Worm (Caenorhabditis elegans) whole organism, young adult: ENCODE results near the gene Y15E3A.4.

ENCODE experiments used
- B0019.2 ChIP-seq: fragments of 200-800 bp; sonication (Bioruptor generic); conservative IDR thresholded peaks from 2 replicates; pipeline ENCODE4 v1.3.6; 2022; ENCODE audit warnings: missing genetic modification reagents, missing genetic modification characterization, missing compliant biosample characterization
- B0035.1 ChIP-seq: sonication (generic microtip); optimal IDR thresholded peaks from 2 replicates; lab custom pipeline; 2016; ENCODE audit warnings: missing genetic modification characterization, mild to moderate bottlenecking, missing compliant biosample characterization, missing genotype, missing genetic modification reagents
- C06A6.2 ChIP-seq: fragments of 200-800 bp; sonication (Bioruptor generic); conservative IDR thresholded peaks from 2 replicates; pipeline ENCODE4 v1.3.6; 2022; ENCODE audit warnings: missing genetic modification characterization, missing compliant biosample characterization
- C17E4.6 ChIP-seq: fragments of 200-800 bp; sonication (Bioruptor generic); IDR thresholded peaks from 2 replicates; pipeline ENCODE4 v1.3.6; 2022; ENCODE audit warnings: missing genetic modification reagents, missing genetic modification characterization, missing compliant biosample characterization
- F10E7.11 ChIP-seq: sonication (generic microtip); optimal IDR thresholded peaks from 2 replicates; lab custom pipeline; 2017; ENCODE audit warnings: mild to moderate bottlenecking, missing genetic modification characterization, moderate library complexity, missing compliant biosample characterization
- F22D6.2 ChIP-seq: sonication (generic microtip); optimal IDR thresholded peaks from 2 replicates; lab custom pipeline; 2016; ENCODE audit warnings: mild to moderate bottlenecking, missing genetic modification characterization, missing compliant biosample characterization
- F23B12.7 ChIP-seq: sonication (generic microtip); optimal IDR thresholded peaks from 2 replicates; lab custom pipeline; 2017; ENCODE audit warnings: missing genetic modification characterization, mild to moderate bottlenecking, missing compliant biosample characterization, antibody characterized with exemption, moderate library complexity; ENCODE audit not compliant: insufficient read depth
- F37B4.10 ChIP-seq: fragments of 200-800 bp; sonication (Bioruptor generic); IDR thresholded peaks from 2 replicates; pipeline ENCODE4 v1.3.6; 2022; ENCODE audit warnings: missing genetic modification characterization, missing compliant biosample characterization
- F57A8.1 ChIP-seq: fragments of 200-800 bp; sonication (Bioruptor generic); optimal IDR thresholded peaks from 2 replicates; lab custom pipeline; 2018; ENCODE audit warnings: mild to moderate bottlenecking, missing genetic modification characterization, moderate library complexity, missing compliant biosample characterization
- K11D2.4 ChIP-seq: fragments of 200-800 bp; sonication (Bioruptor generic); IDR thresholded peaks from 2 replicates; pipeline ENCODE4 v1.3.6; 2022; ENCODE audit warnings: missing genetic modification reagents, missing genetic modification characterization, missing compliant biosample characterization
- K12H6.12 ChIP-seq: fragments of 200-800 bp; sonication (Bioruptor generic); optimal IDR thresholded peaks from 2 replicates; lab custom pipeline; 2018; ENCODE audit warnings: mild to moderate bottlenecking, missing genetic modification characterization, missing compliant biosample characterization
- T07F8.4 ChIP-seq: sonication (generic microtip); optimal IDR thresholded peaks from 2 replicates; lab custom pipeline; 2016; ENCODE audit warnings: mild to moderate bottlenecking, missing genetic modification characterization, moderate library complexity, missing compliant biosample characterization
- Y53G8AR.9 ChIP-seq: fragments of 200-800 bp; sonication (Bioruptor generic); conservative IDR thresholded peaks from 2 replicates; pipeline ENCODE4 v1.3.6; 2022; ENCODE audit warnings: missing genetic modification reagents, missing genetic modification characterization, missing compliant biosample characterization
- Y56A3A.18 ChIP-seq: fragments of 200-800 bp; sonication (Bioruptor generic); IDR thresholded peaks from 2 replicates; pipeline ENCODE4 v1.3.6; 2022; ENCODE audit warnings: missing genetic modification reagents, missing genetic modification characterization, missing compliant biosample characterization
- Y79H2A.3 ChIP-seq: fragments of 200-800 bp; sonication (Bioruptor generic); conservative IDR thresholded peaks from 2 replicates; pipeline ENCODE4 v1.3.6; 2022; ENCODE audit warnings: missing genetic modification reagents, missing genetic modification characterization, missing compliant biosample characterization
- akir-1 ChIP-seq: fragments of 200-800 bp; sonication (Bioruptor generic); optimal IDR thresholded peaks from 2 replicates; lab custom pipeline; 2018; ENCODE audit warnings: mild to moderate bottlenecking, missing genetic modification characterization, moderate library complexity, missing compliant biosample characterization
- aptf-3 ChIP-seq: fragments of 200-800 bp; sonication (Bioruptor generic); IDR thresholded peaks from 2 replicates; pipeline ENCODE4 v1.3.6; 2022; ENCODE audit warnings: missing genetic modification characterization, missing compliant biosample characterization
- attf-5 ChIP-seq: fragments of 200-800 bp; sonication (Bioruptor generic); optimal IDR thresholded peaks from 2 replicates; lab custom pipeline; 2018; ENCODE audit warnings: mild to moderate bottlenecking, missing genetic modification characterization, missing compliant biosample characterization
- attf-6 ChIP-seq: fragments of 200-800 bp; sonication (Bioruptor generic); IDR thresholded peaks from 2 replicates; pipeline ENCODE4 v1.3.6; 2022; ENCODE audit warnings: missing genetic modification reagents, missing genetic modification characterization, missing compliant biosample characterization
- ccch-3 ChIP-seq: fragments of 200-800 bp; sonication (Bioruptor generic); optimal IDR thresholded peaks from 2 replicates; lab custom pipeline; 2018; ENCODE audit warnings: mild to moderate bottlenecking, missing genetic modification characterization, missing compliant biosample characterization
- cebp-1 ChIP-seq, 2 experiments: fragments of 200-800 bp in 1 of 2; sonication (Bioruptor generic) in 1 of 2; sonication (generic microtip) in 1 of 2; IDR thresholded peaks in 1 of 2; optimal IDR thresholded peaks in 1 of 2; 2 replicates each; pipeline versions ENCODE4 v1.3.6 to Lab custom; 2017 to 2022; ENCODE audit warnings: missing compliant biosample characterization in 2 of 2, missing genetic modification characterization in 2 of 2, mild to moderate bottlenecking in 1 of 2, missing genetic modification reagents in 1 of 2, moderate library complexity in 1 of 2
- ceh-58 ChIP-seq: fragments of 200-800 bp; sonication (Bioruptor generic); IDR thresholded peaks from 2 replicates; pipeline ENCODE4 v1.3.6; 2022; ENCODE audit warnings: missing genetic modification characterization, missing compliant biosample characterization
- ceh-91 ChIP-seq: fragments of 200-800 bp; sonication (Bioruptor generic); IDR thresholded peaks from 2 replicates; pipeline ENCODE4 v1.3.6; 2022; ENCODE audit warnings: missing genetic modification reagents, missing genetic modification characterization, missing compliant biosample characterization
- dpl-1 ChIP-seq: fragments of 150-350 bp; optimal IDR thresholded peaks from 2 replicates; lab custom pipeline; 2014; ENCODE audit warnings: missing biosample characterization, missing genetic modification reagents, missing genetic modification characterization
- egl-44 ChIP-seq: fragments of 200-800 bp; sonication (Bioruptor generic); IDR thresholded peaks from 2 replicates; pipeline ENCODE4 v1.3.6; 2022; ENCODE audit warnings: missing genetic modification reagents, missing genetic modification characterization, missing compliant biosample characterization
- him-1 ChIP-seq: sonication (generic microtip); optimal IDR thresholded peaks from 2 replicates; lab custom pipeline; 2016; ENCODE audit warnings: missing genotype, missing genetic modification reagents, missing genetic modification characterization, missing compliant biosample characterization
- hlh-12 ChIP-seq: sonication (generic microtip); optimal IDR thresholded peaks from 2 replicates; lab custom pipeline; 2016; ENCODE audit warnings: missing genetic modification characterization, missing compliant biosample characterization
- hlh-26 ChIP-seq: fragments of 200-800 bp; sonication (Bioruptor generic); conservative IDR thresholded peaks from 2 replicates; pipeline ENCODE4 v1.3.6; 2022; ENCODE audit warnings: missing genetic modification reagents, missing genetic modification characterization, missing compliant biosample characterization
- hmg-1.2 ChIP-seq: fragments of 200-800 bp; sonication (Bioruptor generic); IDR thresholded peaks from 2 replicates; pipeline ENCODE4 v1.3.6; 2022; ENCODE audit warnings: missing genetic modification reagents, missing genetic modification characterization, missing compliant biosample characterization
- let-607 ChIP-seq, 2 experiments: fragments of 200-800 bp in 1 of 2; sonication (Bioruptor generic) in 1 of 2; sonication (generic microtip) in 1 of 2; optimal IDR thresholded peaks; 2 replicates each; lab custom pipeline; 2016 to 2018; ENCODE audit warnings: mild to moderate bottlenecking in 2 of 2, missing compliant biosample characterization in 2 of 2, missing genetic modification characterization in 2 of 2, moderate library complexity in 2 of 2, missing genotype in 1 of 2
- lin-26 ChIP-seq: fragments of 200-800 bp; sonication (Bioruptor generic); IDR thresholded peaks from 2 replicates; pipeline ENCODE4 v1.3.6; 2022; ENCODE audit warnings: missing genetic modification reagents, missing genetic modification characterization, missing compliant biosample characterization
- lin-40 ChIP-seq: sonication (generic microtip); optimal IDR thresholded peaks from 2 replicates; lab custom pipeline; 2016; ENCODE audit warnings: missing genetic modification characterization, mild to moderate bottlenecking, missing compliant biosample characterization, missing genotype, missing genetic modification reagents
- lsl-1 ChIP-seq: fragments of 200-800 bp; sonication (Bioruptor generic); optimal IDR thresholded peaks from 2 replicates; lab custom pipeline; 2018; ENCODE audit warnings: mild to moderate bottlenecking, missing genetic modification characterization, moderate library complexity, missing compliant biosample characterization
- madf-3 ChIP-seq: fragments of 200-800 bp; sonication (Bioruptor generic); IDR thresholded peaks from 2 replicates; pipeline ENCODE4 v1.3.6; 2022; ENCODE audit warnings: missing genetic modification reagents, missing genetic modification characterization, missing compliant biosample characterization
- mcd-1 ChIP-seq: fragments of 200-800 bp; sonication (Bioruptor generic); IDR thresholded peaks from 2 replicates; pipeline ENCODE4 v1.3.6; 2022; ENCODE audit warnings: missing genetic modification reagents, missing genetic modification characterization, missing compliant biosample characterization
- mel-28 ChIP-seq: sonication (generic microtip); optimal IDR thresholded peaks from 2 replicates; lab custom pipeline; 2016; ENCODE audit warnings: borderline replicate concordance, mild to moderate bottlenecking, missing genetic modification characterization, missing compliant biosample characterization
- mes-4 ChIP-seq: sonication (generic microtip); optimal IDR thresholded peaks from 2 replicates; lab custom pipeline; 2016; ENCODE audit warnings: missing genotype, missing genetic modification characterization, missing compliant biosample characterization
- nhr-120 ChIP-seq: fragments of 200-800 bp; sonication (Bioruptor generic); IDR thresholded peaks from 2 replicates; pipeline ENCODE4 v1.3.6; 2022; ENCODE audit warnings: missing genetic modification characterization, missing compliant biosample characterization
- nhr-179 ChIP-seq: sonication (generic microtip); optimal IDR thresholded peaks from 2 replicates; lab custom pipeline; 2016; ENCODE audit warnings: mild to moderate bottlenecking, missing genetic modification characterization, missing compliant biosample characterization
- rcor-1 ChIP-seq: fragments of 200-800 bp; sonication (Bioruptor generic); IDR thresholded peaks from 2 replicates; pipeline ENCODE4 v1.3.6; 2022; ENCODE audit warnings: missing genetic modification reagents, missing genetic modification characterization, missing compliant biosample characterization
- rec-8 ChIP-seq, 2 experiments: sonication (generic microtip); optimal IDR thresholded peaks; 2 replicates each; lab custom pipeline; 2016; ENCODE audit warnings: mild to moderate bottlenecking in 2 of 2, missing genetic modification characterization in 2 of 2, missing genetic modification reagents in 2 of 2, missing genotype in 2 of 2, missing biosample characterization in 1 of 2, missing compliant biosample characterization in 1 of 2, moderate library complexity in 1 of 2
- rpc-1 ChIP-seq, 2 experiments: fragments of 150-350 bp in 1 of 2; sonication (generic microtip) in 1 of 2; optimal IDR thresholded peaks; 2 replicates each; lab custom pipeline; 2014 to 2018; ENCODE audit warnings: missing biosample characterization in 1 of 2, missing genetic modification characterization in 1 of 2, missing genetic modification reagents in 1 of 2, missing genotype in 1 of 2
- sdz-38 ChIP-seq: sonication (generic microtip); optimal IDR thresholded peaks from 2 replicates; lab custom pipeline; 2016; ENCODE audit warnings: missing genotype, missing genetic modification characterization, missing compliant biosample characterization
- snpc-1.1 ChIP-seq: sonication (generic microtip); optimal IDR thresholded peaks from 2 replicates; lab custom pipeline; 2017; ENCODE audit warnings: missing genetic modification characterization, mild to moderate bottlenecking, missing compliant biosample characterization, antibody characterized with exemption, moderate library complexity, missing genotype, missing genetic modification reagents; ENCODE audit not compliant: insufficient read depth
- unc-130 ChIP-seq: sonication (generic microtip); optimal IDR thresholded peaks from 2 replicates; lab custom pipeline; 2016; ENCODE audit warnings: missing genetic modification reagents, missing genetic modification characterization, missing compliant biosample characterization
- zfh-2 ChIP-seq: fragments of 200-800 bp; sonication (Bioruptor generic); conservative IDR thresholded peaks from 2 replicates; pipeline ENCODE4 v1.3.6; 2022; ENCODE audit warnings: missing genetic modification reagents, missing genetic modification characterization, missing compliant biosample characterization
- ztf-22 ChIP-seq: fragments of 200-800 bp; sonication (Bioruptor generic); optimal IDR thresholded peaks from 2 replicates; lab custom pipeline; 2018; ENCODE audit warnings: mild to moderate bottlenecking, missing genetic modification characterization, moderate library complexity, missing compliant biosample characterization

The Y15E3A.4 gene

DNA sequence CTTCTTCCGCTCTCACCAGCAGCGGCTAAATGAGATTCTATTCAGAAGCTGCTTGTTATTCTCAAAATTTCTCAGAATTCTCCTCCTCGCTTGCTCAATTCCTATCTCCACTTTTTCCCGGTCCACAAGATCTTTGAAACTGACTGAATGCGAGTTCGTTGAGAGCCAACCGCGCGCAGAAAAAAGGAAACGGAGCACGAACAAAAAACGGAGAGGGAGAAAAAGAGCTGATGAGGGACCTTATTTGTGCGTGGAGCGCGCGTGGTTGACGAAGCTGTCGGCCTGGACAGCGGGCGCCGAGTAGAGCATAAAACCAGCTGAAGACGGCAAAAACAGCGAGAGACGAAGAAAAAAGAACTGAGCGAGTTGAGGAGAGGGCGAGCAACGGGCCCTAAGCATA is 11.3 kb downstream of the Y15E3A.4 start (continued):
- TF ChIP-seq nhr-179 (tag; lab: Kevin White, UChicago) (no peak), dpl-1 (GFP tag; lab: Kevin White, UChicago) (no peak), rec-8 (tag; optimal IDR thresholded peaks at IDR 0.05; lab: Kevin White, UChicago) (no peak), hmg-1.2 (GFP tag; lab: Robert Waterston, UW) (0 out of 2 replicates have a peak, but pooled peaks have one; percentile 4), C17E4.6 (GFP tag; lab: Robert Waterston, UW) (no peak), F57A8.1 (GFP tag; lab: Kevin White, UChicago) (no peak), ztf-22 (GFP tag; lab: Kevin White, UChicago) (no peak), let-607 (tag; optimal IDR thresholded peaks at IDR 0.05; lab: Kevin White, UChicago) (no peak), aptf-3 (GFP tag; lab: Robert Waterston, UW) (no peak), zfh-2 (GFP tag; lab: Robert Waterston, UW) (peak; percentile 98), F37B4.10 (no peak), Y53G8AR.9 (GFP tag; lab: Robert Waterston, UW) (0 out of 2 replicates have a peak, but pooled peaks have one; percentile 29), K12H6.12 (tag; lab: Kevin White, UChicago) (peak; percentile 72), sdz-38 (tag; lab: Kevin White, UChicago) (no peak), akir-1 (GFP tag; lab: Kevin White, UChicago) (no peak), lin-40 (tag; lab: Kevin White, UChicago) (peak; percentile 28), F22D6.2 (tag; lab: Kevin White, UChicago) (no peak), him-1 (no peak), Y79H2A.3 (GFP tag; lab: Robert Waterston, UW) (no peak), egl-44 (GFP tag; lab: Robert Waterston, UW) (0 out of 2 replicates have a peak, but pooled peaks have one; percentile 50), ccch-3 (no peak), nhr-120 (GFP tag; lab: Robert Waterston, UW) (no peak), B0035.1 (tag; lab: Kevin White, UChicago) (no peak), unc-130 (GFP tag; lab: Kevin White, UChicago) (no peak), mel-28 (tag; lab: Kevin White, UChicago) (no peak), ceh-91 (GFP tag; lab: Robert Waterston, UW) (no peak), mcd-1 (GFP tag; lab: Robert Waterston, UW) (peak; percentile 38; the same call in 1 of the 2 replicates), cebp-1 (GFP tag; IDR thresholded peaks at IDR 0.05; lab: Robert Waterston, UW) (no peak), cebp-1 (tag; optimal IDR thresholded peaks at IDR 0.05; lab: Kevin White, UChicago) (peak; percentile 42), B0019.2 (GFP tag; lab: Robert Waterston, UW) (no peak), lin-26 (GFP tag; lab: Robert Waterston, UW) (no peak), attf-5 (GFP tag; lab: Kevin White, UChicago) (no peak), lsl-1 (GFP tag; lab: Kevin White, UChicago) (no peak), K11D2.4 (GFP tag; lab: Robert Waterston, UW) (0 out of 2 replicates have a peak, but pooled peaks have one; percentile 50), T07F8.4 (no peak), madf-3 (GFP tag; lab: Robert Waterston, UW) (no peak), rpc-1 (optimal IDR thresholded peaks at IDR 0.05; lab: Kevin White, UChicago) (no peak), rpc-1 (tag; optimal IDR thresholded peaks at IDR 0.05; lab: Kevin White, UChicago) (no peak), mes-4 (tag; lab: Kevin White, UChicago) (no peak), hlh-12 (tag; lab: Kevin White, UChicago) (no peak), ceh-58 (GFP tag; lab: Robert Waterston, UW) (no peak), attf-6 (GFP tag; lab: Robert Waterston, UW) (no peak), Y56A3A.18 (GFP tag; lab: Robert Waterston, UW) (no peak), rcor-1 (GFP tag; lab: Robert Waterston, UW) (no peak), C06A6.2 (GFP tag; lab: Robert Waterston, UW) (no peak), hlh-26 (GFP tag; lab: Robert Waterston, UW) (no peak), F23B12.7 (tag; lab: Kevin White, UChicago) (no peak), snpc-1.1 (tag; lab: Kevin White, UChicago) (no peak), F10E7.11 (tag; lab: Kevin White, UChicago) (no peak)
